Worm (Caenorhabditis elegans): ENCODE data around the gene srt-39.

The srt-39 gene

ce11 chrV:12491070-12491643 lies 6.5 kb downstream of the srt-39 start (continued):
- TF ChIP-seq lsy-2 (tag; optimal IDR thresholded peaks at IDR 0.05) (peak in 1 of 2 experiments; percentile 68), daf-16 (GFP tag; optimal IDR thresholded peaks at IDR 0.05) (peak; percentile 38 to 87), daf-16 (tag; optimal IDR thresholded peaks at IDR 0.05) (peak; percentile 84), dpl-1 (GFP tag; optimal IDR thresholded peaks at IDR 0.05) (peak; percentile 28), set-16 (GFP tag; IDR thresholded peaks at IDR 0.05) (no peak), F10B5.3 (tag; optimal IDR thresholded peaks at IDR 0.05) (peak; percentile 77), spr-1 (tag; optimal IDR thresholded peaks at IDR 0.05) (peak; percentile 79), zip-2 (tag; optimal IDR thresholded peaks at IDR 0.05) (peak; percentile 16), pha-4 (GFP tag; IDR thresholded peaks at IDR 0.05) (peak; percentile 60; the same call in 1 of the 2 replicates), pha-4 (tag; optimal IDR thresholded peaks at IDR 0.05) (no peak), madf-9 (GFP tag; conservative IDR thresholded peaks at IDR 0.05) (no peak), daf-8 (GFP tag; IDR thresholded peaks at IDR 0.05) (no peak), ces-1 (GFP tag; optimal IDR thresholded peaks at IDR 0.05) (no peak), hmg-1.1 (GFP tag; IDR thresholded peaks at IDR 0.05) (peak; percentile 63; the same call in 1 of the 2 replicates), egl-43 (GFP tag; IDR thresholded peaks at IDR 0.05) (peak; percentile 76; the same call in 1 of the 2 replicates), mdt-29 (GFP tag; IDR thresholded peaks at IDR 0.05) (peak; percentile 58; the same call in 1 of the 2 replicates), Y48G9A.11 (GFP tag; IDR thresholded peaks at IDR 0.05) (peak; percentile 92), nhr-28 (tag; optimal IDR thresholded peaks at IDR 0.05) (peak; percentile 30), nhr-102 (tag; optimal IDR thresholded peaks at IDR 0.05) (peak; percentile 85), dmd-9 (GFP tag; IDR thresholded peaks at IDR 0.05) (no peak), nhr-77 (tag; optimal IDR thresholded peaks at IDR 0.05) (peak; percentile 24), attf-4 (tag; optimal IDR thresholded peaks at IDR 0.05) (no peak)

DNA sequence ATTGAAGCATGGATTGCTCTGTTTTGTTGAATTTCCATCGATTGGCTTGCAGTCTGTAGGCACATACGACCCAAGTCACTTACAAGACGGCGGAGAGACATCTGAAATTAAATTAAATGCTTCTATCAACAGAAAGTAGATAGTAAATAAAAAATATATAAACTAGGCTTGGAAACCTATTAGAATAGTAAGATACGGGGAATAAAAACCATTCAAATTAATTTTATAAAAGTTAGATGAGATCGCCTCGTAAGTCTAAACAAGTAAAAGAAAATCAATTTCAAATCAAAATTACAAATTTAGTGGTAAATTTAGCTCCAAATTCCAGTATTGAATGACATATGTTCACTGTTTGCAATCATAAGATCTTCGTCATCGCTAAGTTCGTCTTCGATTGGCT lies 9.8 kb downstream of the srt-39 start, which contains the start of gene mrps-11:
Gene mrps-11, minus strand, starts transcription at position 101 of the 400 bp plus-strand sequence.
- TF ChIP-seq F37D6.2 (tag; optimal IDR thresholded peaks at IDR 0.05) (no peak), lsy-2 (tag; optimal IDR thresholded peaks at IDR 0.05) (no peak), dve-1 (tag; optimal IDR thresholded peaks at IDR 0.05; ENCODE audit: insufficient read depth) (no peak), daf-16 (GFP tag; optimal IDR thresholded peaks at IDR 0.05) (no peak), daf-16 (tag; optimal IDR thresholded peaks at IDR 0.05) (no peak), lin-1 (GFP tag; IDR thresholded peaks at IDR 0.05) (no peak), egl-43 (GFP tag; IDR thresholded peaks at IDR 0.05) (no peak), nhr-237 (tag; optimal IDR thresholded peaks at IDR 0.05) (no peak)

ce11 chrV:12497725-12498263 lies 13.1 kb downstream of the srt-39 start, which contains the start of the genes W04D2.4 and rbm-25:
TSS of gene W04D2.4 (minus strand) at chrV:12497755.
TSS of gene rbm-25 (plus strand) at chrV:12498213.
- no peak for TF ChIP-seq nhr-25 (tag; optimal IDR thresholded peaks at IDR 0.05; ENCODE audit: borderline replicate concordance, insufficient read depth)
- TF ChIP-seq D1046.2 (GFP tag; IDR thresholded peaks at IDR 0.05): no peak
- TF ChIP-seq ztf-7 (tag; optimal IDR thresholded peaks at IDR 0.05): peak; percentile 67
- peak; percentile 78 for TF ChIP-seq aha-1 (tag)
- TF ChIP-seq lin-39 (tag; optimal IDR thresholded peaks at IDR 0.05): no peak
- no peak for TF ChIP-seq ces-1 (GFP tag; optimal IDR thresholded peaks at IDR 0.05)
- no peak for TF ChIP-seq ceh-44 (GFP tag; IDR thresholded peaks at IDR 0.05)
- TF ChIP-seq spr-3 (GFP tag; optimal IDR thresholded peaks at IDR 0.05): no peak
- TF ChIP-seq zip-2 (tag; optimal IDR thresholded peaks at IDR 0.05): no peak
- TF ChIP-seq lim-7 (GFP tag; IDR thresholded peaks at IDR 0.05): no peak
- TF ChIP-seq hlh-11 (tag; optimal IDR thresholded peaks at IDR 0.05): peak; percentile 56
- TF ChIP-seq mes-2 (tag; optimal IDR thresholded peaks at IDR 0.05; ENCODE audit: poor library complexity, severe bottlenecking): peak; percentile 89
- TF ChIP-seq egl-43 (GFP tag; IDR thresholded peaks at IDR 0.05): no peak
- no peak for TF ChIP-seq set-16 (GFP tag; IDR thresholded peaks at IDR 0.05)
- no peak for TF ChIP-seq lir-3 (tag; optimal IDR thresholded peaks at IDR 0.05)
- TF ChIP-seq unc-62 (GFP tag; optimal IDR thresholded peaks at IDR 0.05 in 1 of 2): no peak
- no peak for TF ChIP-seq unc-62 (tag; optimal IDR thresholded peaks at IDR 0.05)
- no peak for TF ChIP-seq F26F4.8 (GFP tag; conservative IDR thresholded peaks at IDR 0.05)
- TF ChIP-seq ZK546.5 (tag; optimal IDR thresholded peaks at IDR 0.05): no peak
- no peak for TF ChIP-seq R02D3.7 (tag; optimal IDR thresholded peaks at IDR 0.05)
- TF ChIP-seq spr-1 (tag; optimal IDR thresholded peaks at IDR 0.05): peak; percentile 56
- no peak for TF ChIP-seq Y105C5A.15 (GFP tag; IDR thresholded peaks at IDR 0.05)
- no peak for TF ChIP-seq php-3 (GFP tag; IDR thresholded peaks at IDR 0.05)
- TF ChIP-seq mdl-1 (tag; optimal IDR thresholded peaks at IDR 0.05): no peak
- TF ChIP-seq jun-1 (tag; optimal IDR thresholded peaks at IDR 0.05): no peak
- TF ChIP-seq sdz-12 (GFP tag; optimal IDR thresholded peaks at IDR 0.05): no peak

Measured in whole organism, L4 larva.